Worm (Caenorhabditis elegans) whole organism, young adult: ENCODE measurements around the gene catp-2.

Experiments
- B0019.2 ChIP-seq: fragments of 200-800 bp; sonication (Bioruptor generic); conservative IDR thresholded peaks from 2 replicates; pipeline ENCODE4 v1.3.6; 2022; ENCODE audit warnings: missing genetic modification reagents, missing genetic modification characterization, missing compliant biosample characterization
- C06A6.2 ChIP-seq: fragments of 200-800 bp; sonication (Bioruptor generic); conservative IDR thresholded peaks from 2 replicates; pipeline ENCODE4 v1.3.6; 2022; ENCODE audit warnings: missing genetic modification characterization, missing compliant biosample characterization
- C17E4.6 ChIP-seq: fragments of 200-800 bp; sonication (Bioruptor generic); IDR thresholded peaks from 2 replicates; pipeline ENCODE4 v1.3.6; 2022; ENCODE audit warnings: missing genetic modification reagents, missing genetic modification characterization, missing compliant biosample characterization
- F33H1.4 ChIP-seq: fragments of 200-800 bp; sonication (Bioruptor generic); IDR thresholded peaks from 2 replicates; pipeline ENCODE4 v1.3.6; 2022; ENCODE audit warnings: missing genetic modification reagents, missing genetic modification characterization, missing compliant biosample characterization
- gei-17 ChIP-seq: fragments of 200-800 bp; sonication (Bioruptor generic); optimal IDR thresholded peaks from 2 replicates; lab custom pipeline; 2018; ENCODE audit warnings: mild to moderate bottlenecking, missing genetic modification characterization, missing compliant biosample characterization
- madf-3 ChIP-seq: fragments of 200-800 bp; sonication (Bioruptor generic); IDR thresholded peaks from 2 replicates; pipeline ENCODE4 v1.3.6; 2022; ENCODE audit warnings: missing genetic modification reagents, missing genetic modification characterization, missing compliant biosample characterization
- snpc-4 ChIP-seq, 5 experiments: fragments of 150-350 bp in 1 of 5; sonication (generic microtip) in 4 of 5; optimal IDR thresholded peaks; 2 replicates each; lab custom pipeline; 2014 to 2018; ENCODE audit warnings: missing genetic modification characterization in 5 of 5, missing biosample characterization in 3 of 5, antibody characterized with exemption in 2 of 5, mild to moderate bottlenecking in 2 of 5, missing compliant biosample characterization in 2 of 5, missing genotype in 2 of 5, moderate library complexity in 2 of 5, missing genetic modification reagents in 1 of 5
- unc-130 ChIP-seq: sonication (generic microtip); optimal IDR thresholded peaks from 2 replicates; lab custom pipeline; 2016; ENCODE audit warnings: missing genetic modification reagents, missing genetic modification characterization, missing compliant biosample characterization

- TF ChIP-seq C17E4.6 (no peak), gei-17 (GFP tag; lab: Kevin White, UChicago) (no peak), C06A6.2 (GFP tag; lab: Robert Waterston, UW) (no peak), madf-3 (GFP tag; lab: Robert Waterston, UW) (no peak), snpc-4 (GFP tag; optimal IDR thresholded peaks at IDR 0.05; lab: Kevin White, UChicago) (no peak), snpc-4 (tag; optimal IDR thresholded peaks at IDR 0.05; lab: Kevin White, UChicago) (no peak), F33H1.4 (GFP tag; lab: Robert Waterston, UW) (no peak), B0019.2 (no peak), unc-130 (no peak)
These were observed 45.6 kb downstream of the catp-2 start for ce11 chrV:4980094-4980493.
